Fruit fly (Drosophila melanogaster): ENCODE measurements around the gene CG42752.

- TF ChIP-seq CG14711 (tag; optimal IDR thresholded peaks at IDR 0.05) (no peak), toe (GFP tag; optimal IDR thresholded peaks at IDR 0.05) (no peak), tj (GFP tag; optimal IDR thresholded peaks at IDR 0.05) (no peak), bab1 (GFP tag; optimal IDR thresholded peaks at IDR 0.05) (no peak), cic (GFP tag; optimal IDR thresholded peaks at IDR 0.05) (no peak), Crg-1 (GFP tag; optimal IDR thresholded peaks at IDR 0.05) (no peak), kay (GFP tag; ENCODE audit: borderline replicate concordance) (no peak), CG11617 (GFP tag; optimal IDR thresholded peaks at IDR 0.05) (no peak), CG5204 (GFP tag; optimal IDR thresholded peaks at IDR 0.05) (no peak)
Measured at dm6 chr2L:18767137-18767536, 27.2 kb upstream of the CG42752 start.
